Worm (Caenorhabditis elegans) whole organism, late embryonic: ENCODE data around the gene acox-1.5.
A peak's percentile ranks its signal among the peaks of the same experiment; 100 is the strongest.

Experiments used
- C38D4.7 ChIP-seq: fragments of 200-800 bp; sonication (Bioruptor generic); optimal IDR thresholded peaks from 2 replicates; lab custom pipeline; 2018; ENCODE audit warnings: mild to moderate bottlenecking, missing genetic modification characterization, moderate library complexity, missing compliant biosample characterization
- K02D7.2 ChIP-seq: sonication (generic microtip); optimal IDR thresholded peaks from 2 replicates; lab custom pipeline; 2017; ENCODE audit warnings: mild to moderate bottlenecking, missing genetic modification characterization, missing compliant biosample characterization
- K09A11.1 ChIP-seq: sonication (generic microtip); optimal IDR thresholded peaks from 2 replicates; lab custom pipeline; 2017; ENCODE audit warnings: antibody characterized with exemption, mild to moderate bottlenecking, missing genetic modification characterization, missing compliant biosample characterization; ENCODE audit not compliant: insufficient read depth
- ahr-1 ChIP-seq: sonication (generic microtip); optimal IDR thresholded peaks from 2 replicates; lab custom pipeline; 2016; ENCODE audit warnings: missing genetic modification characterization, missing compliant biosample characterization
- ceh-14 ChIP-seq: sonication (generic microtip); optimal IDR thresholded peaks from 2 replicates; lab custom pipeline; 2016; ENCODE audit warnings: missing genotype, missing genetic modification characterization, missing compliant biosample characterization
- ceh-18 ChIP-seq: sonication (generic microtip); optimal IDR thresholded peaks from 2 replicates; lab custom pipeline; 2016; ENCODE audit warnings: missing genetic modification characterization, missing compliant biosample characterization
- ceh-2 ChIP-seq: sonication (generic microtip); optimal IDR thresholded peaks from 2 replicates; lab custom pipeline; 2016; ENCODE audit warnings: missing genotype, missing genetic modification characterization, missing compliant biosample characterization
- ceh-31 ChIP-seq: sonication (generic microtip); optimal IDR thresholded peaks from 2 replicates; lab custom pipeline; 2016; ENCODE audit warnings: missing genetic modification characterization, missing compliant biosample characterization
- ceh-34 ChIP-seq: sonication (generic microtip); optimal IDR thresholded peaks from 2 replicates; lab custom pipeline; 2016; ENCODE audit warnings: mild to moderate bottlenecking, missing genetic modification characterization, missing compliant biosample characterization
- ceh-6 ChIP-seq: fragments of 200-800 bp; sonication (Bioruptor generic); optimal IDR thresholded peaks from 2 replicates; lab custom pipeline; 2018; ENCODE audit warnings: mild to moderate bottlenecking, missing genetic modification characterization, missing compliant biosample characterization
- elt-2 ChIP-seq: sonication (generic microtip); optimal IDR thresholded peaks from 2 replicates; lab custom pipeline; 2016; ENCODE audit warnings: missing genetic modification reagents, missing genetic modification characterization, missing compliant biosample characterization
- ets-4 ChIP-seq: sonication (generic microtip); optimal IDR thresholded peaks from 2 replicates; lab custom pipeline; 2016; ENCODE audit warnings: missing genetic modification characterization, missing compliant biosample characterization
- eyg-1 ChIP-seq: sonication (generic microtip); optimal IDR thresholded peaks from 2 replicates; lab custom pipeline; 2016; ENCODE audit warnings: missing genotype, missing genetic modification characterization, missing compliant biosample characterization
- gmeb-2 ChIP-seq: sonication (generic microtip); optimal IDR thresholded peaks from 2 replicates; lab custom pipeline; 2016; ENCODE audit warnings: missing genetic modification characterization, inconsistent platforms, missing compliant biosample characterization
- hlh-13 ChIP-seq: fragments of 200-800 bp; sonication (Bioruptor generic); optimal IDR thresholded peaks from 2 replicates; lab custom pipeline; 2018; ENCODE audit warnings: mild to moderate bottlenecking, missing genetic modification characterization, missing compliant biosample characterization
- hlh-15 ChIP-seq: sonication (generic microtip); optimal IDR thresholded peaks from 2 replicates; lab custom pipeline; 2016; ENCODE audit warnings: missing genetic modification characterization, missing compliant biosample characterization
- hlh-30 ChIP-seq: sonication (generic microtip); optimal IDR thresholded peaks from 2 replicates; lab custom pipeline; 2017; ENCODE audit warnings: antibody characterized with exemption, missing genetic modification characterization, missing compliant biosample characterization; ENCODE audit not compliant: insufficient read depth
- hlh-8 ChIP-seq: sonication (generic microtip); optimal IDR thresholded peaks from 2 replicates; lab custom pipeline; 2016; ENCODE audit warnings: missing genotype, missing genetic modification characterization, missing compliant biosample characterization
- nfya-1 ChIP-seq: sonication (generic microtip); optimal IDR thresholded peaks from 2 replicates; lab custom pipeline; 2017; ENCODE audit warnings: missing genetic modification characterization, mild to moderate bottlenecking, missing compliant biosample characterization, antibody characterized with exemption, moderate library complexity
- nhr-232 ChIP-seq: sonication (generic microtip); optimal IDR thresholded peaks from 2 replicates; lab custom pipeline; 2016; ENCODE audit warnings: missing genetic modification characterization, missing compliant biosample characterization
- npax-4 ChIP-seq: sonication (generic microtip); optimal IDR thresholded peaks from 2 replicates; lab custom pipeline; 2016; ENCODE audit warnings: missing genetic modification characterization, missing compliant biosample characterization
- pax-1 ChIP-seq: fragments of 150-350 bp; optimal IDR thresholded peaks from 2 replicates; lab custom pipeline; 2014; ENCODE audit warnings: missing biosample characterization, missing genetic modification characterization
- pha-2 ChIP-seq: sonication (generic microtip); optimal IDR thresholded peaks from 2 replicates; lab custom pipeline; 2017; ENCODE audit warnings: mild to moderate bottlenecking, missing genetic modification characterization, missing compliant biosample characterization
- pqm-1 ChIP-seq: sonication (generic microtip); optimal IDR thresholded peaks from 2 replicates; lab custom pipeline; 2016; ENCODE audit warnings: missing genetic modification characterization, missing compliant biosample characterization
- pros-1 ChIP-seq: fragments of 150-350 bp; optimal IDR thresholded peaks from 2 replicates; lab custom pipeline; 2014; ENCODE audit warnings: missing biosample characterization, missing genetic modification reagents, missing genetic modification characterization
- ref-2 ChIP-seq: sonication (generic microtip); optimal IDR thresholded peaks from 2 replicates; lab custom pipeline; 2016; ENCODE audit warnings: missing genetic modification characterization, missing compliant biosample characterization
- unc-3 ChIP-seq, 2 experiments: fragments of 200-800 bp in 1 of 2; sonication (Bioruptor generic) in 1 of 2; sonication (generic microtip) in 1 of 2; conservative IDR thresholded peaks in 1 of 2; optimal IDR thresholded peaks in 1 of 2; 2 replicates each; pipeline versions ENCODE4 v1.3.6 to Lab custom; 2016 to 2022; ENCODE audit warnings: missing compliant biosample characterization in 2 of 2, missing genetic modification characterization in 2 of 2, missing genetic modification reagents in 1 of 2
- unc-42 ChIP-seq: sonication (generic microtip); optimal IDR thresholded peaks from 2 replicates; lab custom pipeline; 2016; ENCODE audit warnings: missing genotype, missing genetic modification characterization, missing compliant biosample characterization
- unc-55 ChIP-seq: sonication (generic microtip); optimal IDR thresholded peaks from 2 replicates; lab custom pipeline; 2017; ENCODE audit warnings: missing biosample characterization, missing genetic modification reagents, missing genetic modification characterization
- unc-86 ChIP-seq: sonication (generic microtip); optimal IDR thresholded peaks from 2 replicates; lab custom pipeline; 2016; ENCODE audit warnings: missing genetic modification characterization, missing compliant biosample characterization
- ztf-16 ChIP-seq: sonication (generic microtip); optimal IDR thresholded peaks from 2 replicates; lab custom pipeline; 2017; ENCODE audit warnings: missing genetic modification characterization, missing compliant biosample characterization

The acox-1.5 gene

DNA sequence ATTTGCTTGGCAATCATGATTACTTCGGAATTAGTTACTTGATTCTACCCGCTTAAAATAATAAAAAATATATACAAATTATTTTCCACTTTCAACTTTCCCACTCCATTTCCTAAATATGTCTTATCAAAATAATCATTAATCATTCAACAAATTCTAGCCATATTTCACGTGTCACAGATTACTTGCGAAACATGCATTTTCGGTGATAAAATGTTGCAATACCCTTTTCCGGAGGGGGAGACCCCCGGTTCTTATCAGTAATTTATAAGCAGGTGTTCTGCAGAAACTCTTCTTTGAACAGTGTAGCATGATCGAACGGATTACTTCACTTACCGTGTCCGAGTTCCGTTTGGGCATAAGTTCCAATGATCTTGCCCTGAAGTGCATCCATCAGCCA lies 1.8 kb downstream of the acox-1.5 start:
- TF ChIP-seq elt-2 (peak; percentile 90), ceh-2 (tag; lab: Kevin White, UChicago) (no peak), ceh-18 (tag; lab: Kevin White, UChicago) (no peak), K09A11.1 (tag; lab: Kevin White, UChicago) (no peak), ceh-6 (no peak)
- TF ChIP-seq, all 69 proteins: peak for 1

- TF ChIP-seq unc-42 (tag; lab: Kevin White, UChicago): peak; percentile 91
- no peak for TF ChIP-seq npax-4 (tag; lab: Kevin White, UChicago)
Observed at ce11 chrIII:9585314-9585713, 6.7 kb downstream of the acox-1.5 start.

- TF ChIP-seq unc-55 (no peak), unc-86 (tag; lab: Kevin White, UChicago) (no peak), pax-1 (no peak), ceh-31 (tag; lab: Kevin White, UChicago) (no peak), unc-42 (tag; lab: Kevin White, UChicago) (peak; percentile 57), ceh-14 (tag; lab: Kevin White, UChicago) (peak; percentile 13), unc-3 (GFP tag; conservative IDR thresholded peaks at IDR 0.05; lab: Robert Waterston, UW) (no peak), unc-3 (tag; optimal IDR thresholded peaks at IDR 0.05; lab: Kevin White, UChicago) (no peak), nhr-232 (tag; lab: Kevin White, UChicago) (no peak), ets-4 (tag; lab: Kevin White, UChicago) (no peak), C38D4.7 (GFP tag; lab: Kevin White, UChicago) (no peak)
Observed at ce11 chrIII:9583224-9583623, 8.8 kb downstream of the acox-1.5 start.

DNA sequence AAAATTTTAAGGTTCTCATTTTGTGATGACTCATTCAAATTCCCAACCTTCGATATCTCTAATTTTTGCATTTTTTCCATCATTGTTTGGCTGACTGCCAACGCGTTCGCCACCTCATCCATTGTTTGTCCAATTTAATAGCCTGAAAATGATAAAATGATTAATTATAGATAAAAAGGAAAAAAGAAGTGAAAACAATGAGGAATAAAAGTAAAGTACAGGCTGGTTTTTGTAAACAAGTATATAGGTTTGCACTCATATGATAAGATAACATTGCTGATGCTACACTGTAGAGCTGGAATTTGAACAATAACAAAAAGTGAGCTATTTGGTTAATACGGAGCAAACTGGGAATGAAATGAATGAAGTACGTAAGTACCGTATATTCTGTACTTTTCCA lies 9.8 kb downstream of the acox-1.5 start, which contains the start of gene C48B4.3:
C48B4.3 (minus strand) TSS at position 149 of the 400 bp plus-strand sequence.
- TF ChIP-seq hlh-15 (tag; lab: Kevin White, UChicago) (no peak), unc-55 (no peak), K02D7.2 (tag; lab: Kevin White, UChicago) (no peak), ztf-16 (no peak), elt-2 (peak; percentile 16), gmeb-2 (no peak)

ce11 chrIII:9580039-9580891 lies 11.7 kb downstream of the acox-1.5 start, which contains the start of gene ced-7:
Gene ced-7, minus strand, starts transcription at chrIII:9580089.
- TF ChIP-seq ceh-18 (tag; lab: Kevin White, UChicago) (no peak), hlh-8 (tag; lab: Kevin White, UChicago) (no peak), ahr-1 (tag; lab: Kevin White, UChicago) (no peak), eyg-1 (tag; lab: Kevin White, UChicago) (no peak), hlh-30 (tag; lab: Kevin White, UChicago) (peak; percentile 84), hlh-13 (GFP tag; lab: Kevin White, UChicago) (no peak), pqm-1 (tag; lab: Kevin White, UChicago) (no peak), K09A11.1 (tag; lab: Kevin White, UChicago) (no peak)

- no peak for TF ChIP-seq ref-2 (tag; lab: Kevin White, UChicago)
- TF ChIP-seq K02D7.2 (tag; lab: Kevin White, UChicago): no peak
- TF ChIP-seq nfya-1 (tag; lab: Kevin White, UChicago): peak; percentile 99
- TF ChIP-seq pros-1 (tag; lab: Kevin White, UChicago): no peak
- no peak for TF ChIP-seq ceh-34 (tag; lab: Kevin White, UChicago)
- TF ChIP-seq pha-2 (tag; lab: Kevin White, UChicago): no peak
- no peak for TF ChIP-seq unc-86 (tag; lab: Kevin White, UChicago)
- TF ChIP-seq, all 69 proteins: peak for 1
Observed at ce11 chrIII:9570869-9571268, 21.1 kb downstream of the acox-1.5 start.
